Worm (Caenorhabditis elegans) whole organism, L4/young adult: Measurements from ENCODE around the gene gst-6.

Experiments
- W03F9.2 ChIP-seq: fragments of 150-350 bp; optimal IDR thresholded peaks from 2 replicates; lab custom pipeline; 2014; ENCODE audit warnings: missing biosample characterization, missing genetic modification characterization
- dao-5 ChIP-seq: sonication (generic microtip); optimal IDR thresholded peaks from 2 replicates; lab custom pipeline; 2016; ENCODE audit warnings: missing genotype, missing genetic modification characterization, moderate library complexity, missing compliant biosample characterization
- him-1 ChIP-seq: sonication (generic microtip); optimal IDR thresholded peaks from 2 replicates; lab custom pipeline; 2016; ENCODE audit warnings: missing genotype, missing genetic modification reagents, missing genetic modification characterization, missing compliant biosample characterization

gst-6 gene

ce11 chrII:4863357-4863756 is 16.3 kb upstream of the gst-6 start, which contains the start of the genes mpst-4 and F11G11.14:
TSS of gene mpst-4 (minus strand) at chrII:4863457.
TSS of gene F11G11.14 (plus strand) at chrII:4863681.
- TF ChIP-seq dao-5 (tag; lab: Kevin White, UChicago) (no peak), him-1 (tag; lab: Kevin White, UChicago) (no peak), W03F9.2 (tag; lab: Kevin White, UChicago) (no peak)

- TF ChIP-seq dao-5 (tag; lab: Kevin White, UChicago) (no peak), him-1 (tag; lab: Kevin White, UChicago) (no peak), W03F9.2 (tag; lab: Kevin White, UChicago) (no peak)
Observed at ce11 chrII:4866045-4866444, 13.6 kb upstream of the gst-6 start.

ce11 chrII:4867476-4867875 is 12.2 kb upstream of the gst-6 start, which contains the start of gene col-17:
TSS of gene col-17 (minus strand) at chrII:4867576.
- TF ChIP-seq him-1 (tag; lab: Kevin White, UChicago) (no peak), dao-5 (tag; lab: Kevin White, UChicago) (no peak), W03F9.2 (tag; lab: Kevin White, UChicago) (no peak)

ce11 chrII:4869793-4870343 is 9.8 kb upstream of the gst-6 start:
- TF ChIP-seq him-1 (tag; lab: Kevin White, UChicago) (no peak), W03F9.2 (tag; lab: Kevin White, UChicago) (no peak), dao-5 (tag; lab: Kevin White, UChicago) (no peak)

ce11 chrII:4870691-4871090 is 9.0 kb upstream of the gst-6 start, which contains the start of gene col-20:
TSS of gene col-20 (minus strand) at chrII:4870791.
- TF ChIP-seq W03F9.2 (tag; lab: Kevin White, UChicago) (no peak), him-1 (tag; lab: Kevin White, UChicago) (no peak), dao-5 (tag; lab: Kevin White, UChicago) (no peak)

ce11 chrII:4871834-4872233 is 7.9 kb upstream of the gst-6 start:
- TF ChIP-seq dao-5 (tag; lab: Kevin White, UChicago) (no peak), W03F9.2 (tag; lab: Kevin White, UChicago) (no peak), him-1 (tag; lab: Kevin White, UChicago) (no peak)

- no peak for TF ChIP-seq W03F9.2 (tag; lab: Kevin White, UChicago)
- TF ChIP-seq him-1 (tag; lab: Kevin White, UChicago): no peak
- TF ChIP-seq dao-5 (tag; lab: Kevin White, UChicago): no peak
Observed at ce11 chrII:4873029-4873428, 6.7 kb upstream of the gst-6 start, which contains the start of gene col-73. TSS of gene col-73 (minus strand) at chrII:4873129.

ce11 chrII:4874335-4874861 is 5.3 kb upstream of the gst-6 start, which contains the start of gene F11G11.15:
TSS of gene F11G11.15 (plus strand) at chrII:4874845.
- TF ChIP-seq W03F9.2 (tag; lab: Kevin White, UChicago) (no peak), him-1 (tag; lab: Kevin White, UChicago) (no peak), dao-5 (tag; lab: Kevin White, UChicago) (no peak)

ce11 chrII:4876091-4876490 is 3.6 kb upstream of the gst-6 start, which contains the start of gene F11G11.13:
TSS of gene F11G11.13 (minus strand) at chrII:4876179.
- TF ChIP-seq W03F9.2 (tag; lab: Kevin White, UChicago) (no peak), dao-5 (tag; lab: Kevin White, UChicago) (no peak), him-1 (tag; lab: Kevin White, UChicago) (no peak)

- TF ChIP-seq him-1 (tag; lab: Kevin White, UChicago) (no peak), dao-5 (tag; lab: Kevin White, UChicago) (no peak), W03F9.2 (tag; lab: Kevin White, UChicago) (no peak)
Observed at ce11 chrII:4881727-4882126, 2.0 kb downstream of the gst-6 start, which contains the start of gene gst-7. TSS of gene gst-7 (plus strand) at chrII:4882062.

- no peak for TF ChIP-seq him-1 (tag; lab: Kevin White, UChicago)
- no peak for TF ChIP-seq W03F9.2 (tag; lab: Kevin White, UChicago)
- no peak for TF ChIP-seq dao-5 (tag; lab: Kevin White, UChicago)
Observed at ce11 chrII:4882498-4882897, 2.8 kb downstream of the gst-6 start.

- no peak for TF ChIP-seq him-1 (tag; lab: Kevin White, UChicago)
- TF ChIP-seq W03F9.2 (tag; lab: Kevin White, UChicago): no peak
- TF ChIP-seq dao-5 (tag; lab: Kevin White, UChicago): no peak
Observed at ce11 chrII:4883412-4883811, 3.7 kb downstream of the gst-6 start, which contains the start of gene gst-8. TSS of gene gst-8 (plus strand) at chrII:4883712.

- TF ChIP-seq him-1 (tag; lab: Kevin White, UChicago) (no peak), W03F9.2 (tag; lab: Kevin White, UChicago) (no peak), dao-5 (tag; lab: Kevin White, UChicago) (no peak)
Observed at ce11 chrII:4884403-4884802, 4.7 kb downstream of the gst-6 start.
